Fruit fly (Drosophila melanogaster): ENCODE results near the gene CG34331.

Gene CG34331

dm6 chrX:20130486-20130885 is 8.2 kb downstream of the CG34331 start:
- TF ChIP-seq woc (GFP tag; optimal IDR thresholded peaks at IDR 0.05) (no peak), pan (optimal IDR thresholded peaks at IDR 0.05) (no peak), h (GFP tag; optimal IDR thresholded peaks at IDR 0.05) (no peak), Dif (GFP tag; optimal IDR thresholded peaks at IDR 0.05; ENCODE audit: partially characterized antibody) (no peak), Sp1 (GFP tag; optimal IDR thresholded peaks at IDR 0.05) (no peak), dsf (GFP tag; optimal IDR thresholded peaks at IDR 0.05; ENCODE audit: borderline replicate concordance) (no peak), GATAd (GFP tag; optimal IDR thresholded peaks at IDR 0.05) (no peak), Hr83 (GFP tag; optimal IDR thresholded peaks at IDR 0.05; ENCODE audit: poor library complexity, severe bottlenecking) (no peak), Myc (optimal IDR thresholded peaks at IDR 0.05) (no peak), usp (GFP tag; optimal IDR thresholded peaks at IDR 0.05) (no peak), Dfd (GFP tag; optimal IDR thresholded peaks at IDR 0.05) (no peak), OdsH (GFP tag; optimal IDR thresholded peaks at IDR 0.05) (no peak), HLH106 (tag; optimal IDR thresholded peaks at IDR 0.05) (no peak), lola (GFP tag; optimal IDR thresholded peaks at IDR 0.05) (no peak), Abd-B (GFP tag; optimal IDR thresholded peaks at IDR 0.05) (no peak), Hnf4 (GFP tag; optimal IDR thresholded peaks at IDR 0.05) (no peak)

dm6 chrX:20133432-20133831 is 11.2 kb downstream of the CG34331 start, which contains the start of gene CG15322:
TSS of gene CG15322 (plus strand) at chrX:20133579.
- TF ChIP-seq CG9705 (GFP tag; optimal IDR thresholded peaks at IDR 0.05) (no peak), N (GFP tag; optimal IDR thresholded peaks at IDR 0.05) (no peak), brk (GFP tag; optimal IDR thresholded peaks at IDR 0.05) (no peak), Myc (optimal IDR thresholded peaks at IDR 0.05) (no peak), Dif (GFP tag; optimal IDR thresholded peaks at IDR 0.05; ENCODE audit: partially characterized antibody) (no peak), Hr78 (GFP tag; optimal IDR thresholded peaks at IDR 0.05) (no peak), rgr (GFP tag; optimal IDR thresholded peaks at IDR 0.05) (no peak), Rel (GFP tag; optimal IDR thresholded peaks at IDR 0.05) (no peak), Rel (tag; optimal IDR thresholded peaks at IDR 0.05) (no peak), lola (GFP tag; optimal IDR thresholded peaks at IDR 0.05) (no peak), Hr83 (GFP tag; optimal IDR thresholded peaks at IDR 0.05; ENCODE audit: poor library complexity, severe bottlenecking) (no peak), jim (GFP tag; optimal IDR thresholded peaks at IDR 0.05) (no peak), CG32264 (GFP tag; optimal IDR thresholded peaks at IDR 0.05) (no peak), tai (GFP tag; optimal IDR thresholded peaks at IDR 0.05) (no peak), dl (GFP tag; optimal IDR thresholded peaks at IDR 0.05; ENCODE audit: insufficient read depth in 1 of 2, partially characterized antibody in 2 of 2) (no peak), Vsx2 (GFP tag; optimal IDR thresholded peaks at IDR 0.05; ENCODE audit: partially characterized antibody) (no peak), Abd-B (GFP tag; optimal IDR thresholded peaks at IDR 0.05) (no peak), HLH106 (tag; optimal IDR thresholded peaks at IDR 0.05) (no peak), Sp1 (GFP tag; optimal IDR thresholded peaks at IDR 0.05) (no peak), usp (GFP tag; optimal IDR thresholded peaks at IDR 0.05) (no peak)

DNA sequence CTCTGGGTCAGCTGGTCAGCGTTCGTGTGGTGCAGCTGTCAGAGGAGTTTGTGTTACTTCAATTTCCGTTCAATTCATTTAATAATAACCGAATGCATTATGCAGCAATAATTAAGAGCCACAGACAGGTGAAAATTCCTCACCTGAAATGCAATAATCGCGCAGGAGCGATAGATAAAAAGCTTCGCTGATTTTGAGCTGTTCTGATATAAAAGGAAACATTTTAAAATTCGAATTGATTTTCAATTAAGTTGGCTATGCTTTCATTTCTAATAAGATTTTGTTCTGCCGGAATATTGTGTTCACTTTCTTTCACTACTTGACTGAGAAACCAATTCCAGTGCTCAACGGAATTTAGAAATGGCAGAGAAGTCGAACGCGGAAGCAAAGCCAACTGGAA is 17.2 kb downstream of the CG34331 start, which contains the start of gene CG42583:
Gene CG42583 (plus strand): TSS at position 301 of the 400 bp plus-strand sequence.
- no peak for TF ChIP-seq jim (GFP tag; optimal IDR thresholded peaks at IDR 0.05)
- TF ChIP-seq tai (GFP tag; optimal IDR thresholded peaks at IDR 0.05) = no peak
- TF ChIP-seq Sp1 (GFP tag; optimal IDR thresholded peaks at IDR 0.05) = no peak
- TF ChIP-seq HLH106 (tag; optimal IDR thresholded peaks at IDR 0.05) = no peak
- no peak for TF ChIP-seq sage (GFP tag; optimal IDR thresholded peaks at IDR 0.05)
- TF ChIP-seq rgr (GFP tag; optimal IDR thresholded peaks at IDR 0.05) = no peak
- no peak for TF ChIP-seq fru (GFP tag; optimal IDR thresholded peaks at IDR 0.05)
- TF ChIP-seq Abd-B (GFP tag; optimal IDR thresholded peaks at IDR 0.05) = no peak
- no peak for TF ChIP-seq dmrt93B (GFP tag; optimal IDR thresholded peaks at IDR 0.05)
- no peak for TF ChIP-seq Vsx2 (GFP tag; optimal IDR thresholded peaks at IDR 0.05; ENCODE audit: partially characterized antibody)
- no peak for TF ChIP-seq Jra (GFP tag; optimal IDR thresholded peaks at IDR 0.05)
- no peak for TF ChIP-seq Hr78 (GFP tag; optimal IDR thresholded peaks at IDR 0.05)
- no peak for TF ChIP-seq pan (optimal IDR thresholded peaks at IDR 0.05)

DNA sequence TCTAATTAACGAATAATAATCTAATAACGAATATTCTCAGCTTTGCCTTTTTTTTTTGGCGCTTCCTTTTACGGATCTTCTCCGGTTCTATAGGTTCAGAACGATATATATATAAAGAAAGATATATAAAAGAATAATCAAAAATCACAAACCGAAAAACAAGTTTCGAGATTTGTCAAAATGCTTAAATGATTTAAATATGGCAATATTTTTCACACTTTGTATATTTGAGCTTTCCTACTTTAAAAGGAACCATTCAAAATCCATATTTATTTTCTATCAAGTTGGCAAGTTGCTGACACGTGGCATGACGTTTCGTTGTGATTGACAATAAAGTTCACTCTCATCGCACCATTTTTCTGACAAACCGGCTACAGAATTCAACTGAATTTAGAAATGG is 18.5 kb downstream of the CG34331 start, which contains the start of gene CG34332:
Gene CG34332 (plus strand): TSS at position 301 of the 400 bp plus-strand sequence.
- TF ChIP-seq h (GFP tag; optimal IDR thresholded peaks at IDR 0.05) (no peak), ey (GFP tag; optimal IDR thresholded peaks at IDR 0.05) (no peak), foxo (GFP tag; optimal IDR thresholded peaks at IDR 0.05) (no peak), Abd-B (GFP tag; optimal IDR thresholded peaks at IDR 0.05) (no peak), Dfd (GFP tag; optimal IDR thresholded peaks at IDR 0.05) (no peak), woc (GFP tag; optimal IDR thresholded peaks at IDR 0.05) (no peak), CG32264 (GFP tag; optimal IDR thresholded peaks at IDR 0.05) (no peak), OdsH (GFP tag; optimal IDR thresholded peaks at IDR 0.05) (no peak), rgr (GFP tag; optimal IDR thresholded peaks at IDR 0.05) (no peak), dl (GFP tag; optimal IDR thresholded peaks at IDR 0.05; ENCODE audit: insufficient read depth in 1 of 2, partially characterized antibody in 2 of 2) (no peak), psq (GFP tag; optimal IDR thresholded peaks at IDR 0.05) (no peak), N (GFP tag; optimal IDR thresholded peaks at IDR 0.05) (no peak), GATAd (GFP tag; optimal IDR thresholded peaks at IDR 0.05) (no peak), CrebA (GFP tag; optimal IDR thresholded peaks at IDR 0.05; ENCODE audit: borderline replicate concordance) (no peak), sv (GFP tag; optimal IDR thresholded peaks at IDR 0.05) (no peak), brk (GFP tag; optimal IDR thresholded peaks at IDR 0.05) (no peak), Sp1 (GFP tag; optimal IDR thresholded peaks at IDR 0.05) (no peak), dsf (GFP tag; optimal IDR thresholded peaks at IDR 0.05; ENCODE audit: borderline replicate concordance) (no peak), Hr78 (GFP tag; optimal IDR thresholded peaks at IDR 0.05) (no peak), tai (GFP tag; optimal IDR thresholded peaks at IDR 0.05) (no peak)
